Fruit fly (Drosophila melanogaster): ENCODE measurements around the gene rb.

rb gene

dm6 chrX:4526754-4527153 lies 13.7 kb downstream of the rb start:
- TF ChIP-seq CG8119 (GFP tag; IDR thresholded peaks at IDR 0.05) (no peak), Lpt (GFP tag; optimal IDR thresholded peaks at IDR 0.05) (no peak), CG9139 (GFP tag; optimal IDR thresholded peaks at IDR 0.05) (no peak), dsx (GFP tag; optimal IDR thresholded peaks at IDR 0.05; ENCODE audit: poor library complexity, severe bottlenecking) (no peak), Ets96B (tag; optimal IDR thresholded peaks at IDR 0.05) (no peak), Ets21C (GFP tag; optimal IDR thresholded peaks at IDR 0.05) (no peak), CG3919 (GFP tag; optimal IDR thresholded peaks at IDR 0.05) (no peak), ss (GFP tag; optimal IDR thresholded peaks at IDR 0.05) (no peak), Blimp-1 (GFP tag; optimal IDR thresholded peaks at IDR 0.05) (no peak), CG11902 (GFP tag; optimal IDR thresholded peaks at IDR 0.05) (no peak), Sox15 (GFP tag; optimal IDR thresholded peaks at IDR 0.05) (no peak)

dm6 chrX:4520879-4521278 lies 19.5 kb downstream of the rb start:
- TF ChIP-seq Eip75B (GFP tag; optimal IDR thresholded peaks at IDR 0.05) (no peak), CG11902 (GFP tag; optimal IDR thresholded peaks at IDR 0.05) (no peak), Smox (GFP tag; optimal IDR thresholded peaks at IDR 0.05) (no peak), dsx (GFP tag; optimal IDR thresholded peaks at IDR 0.05; ENCODE audit: poor library complexity, severe bottlenecking) (no peak), salr (GFP tag; optimal IDR thresholded peaks at IDR 0.05) (no peak), OdsH (GFP tag; optimal IDR thresholded peaks at IDR 0.05) (no peak), fkh (GFP tag; optimal IDR thresholded peaks at IDR 0.05) (no peak), fd85E (GFP tag; optimal IDR thresholded peaks at IDR 0.05) (no peak), Sox15 (GFP tag; optimal IDR thresholded peaks at IDR 0.05) (no peak), CG11762 (GFP tag; optimal IDR thresholded peaks at IDR 0.05; ENCODE audit: insufficient read depth) (no peak), CG34406 (GFP tag; optimal IDR thresholded peaks at IDR 0.05) (no peak), CG11294 (GFP tag; IDR thresholded peaks at IDR 0.05) (no peak), Gug (GFP tag; IDR thresholded peaks at IDR 0.05) (no peak), CG3919 (GFP tag; optimal IDR thresholded peaks at IDR 0.05) (no peak)

dm6 chrX:4511575-4511974 lies 28.9 kb downstream of the rb start:
- TF ChIP-seq CG16779 (tag; optimal IDR thresholded peaks at IDR 0.05) (no peak), svp (GFP tag) (no peak), vri (GFP tag; optimal IDR thresholded peaks at IDR 0.05) (no peak), cyc (GFP tag; optimal IDR thresholded peaks at IDR 0.05) (no peak), Hr38 (GFP tag; optimal IDR thresholded peaks at IDR 0.05) (no peak), CG6276 (GFP tag; optimal IDR thresholded peaks at IDR 0.05) (no peak), ss (GFP tag; optimal IDR thresholded peaks at IDR 0.05) (no peak), CG10669 (GFP tag; optimal IDR thresholded peaks at IDR 0.05) (no peak), dsx (GFP tag; optimal IDR thresholded peaks at IDR 0.05; ENCODE audit: poor library complexity, severe bottlenecking) (no peak), spab (GFP tag; optimal IDR thresholded peaks at IDR 0.05) (no peak), Eip78C (GFP tag) (no peak), CG3032 (tag; optimal IDR thresholded peaks at IDR 0.05) (no peak), eg (GFP tag; IDR thresholded peaks at IDR 0.05) (no peak)

dm6 chrX:4508072-4508644 lies 32.3 kb downstream of the rb start:
- TF ChIP-seq CG11294 (GFP tag; IDR thresholded peaks at IDR 0.05) (no peak), Sox15 (GFP tag; optimal IDR thresholded peaks at IDR 0.05) (no peak), Met (GFP tag; optimal IDR thresholded peaks at IDR 0.05) (no peak), acj6 (GFP tag; optimal IDR thresholded peaks at IDR 0.05) (no peak), Hr39 (GFP tag; optimal IDR thresholded peaks at IDR 0.05) (no peak), achi (GFP tag; optimal IDR thresholded peaks at IDR 0.05) (no peak), CG6854 (GFP tag; optimal IDR thresholded peaks at IDR 0.05) (no peak), CG3032 (tag; optimal IDR thresholded peaks at IDR 0.05) (no peak), fd85E (GFP tag; optimal IDR thresholded peaks at IDR 0.05) (no peak), Eip78C (GFP tag) (no peak), CG9139 (GFP tag; optimal IDR thresholded peaks at IDR 0.05) (no peak), ss (GFP tag; optimal IDR thresholded peaks at IDR 0.05) (no peak), CG6163 (GFP tag; IDR thresholded peaks at IDR 0.05) (no peak), svp (GFP tag) (no peak), Sox102F (GFP tag; optimal IDR thresholded peaks at IDR 0.05) (no peak), CG10669 (GFP tag; optimal IDR thresholded peaks at IDR 0.05) (no peak), eg (GFP tag; IDR thresholded peaks at IDR 0.05) (no peak)
